Worm (Caenorhabditis elegans): ENCODE data around the gene ZC204.12.

- no peak for TF ChIP-seq ama-1 (optimal IDR thresholded peaks at IDR 0.05)
- no peak for TF ChIP-seq ztf-4 (tag; optimal IDR thresholded peaks at IDR 0.05)
- no peak for TF ChIP-seq lir-3 (tag; optimal IDR thresholded peaks at IDR 0.05; ENCODE audit: poor library complexity)
- no peak for TF ChIP-seq nhr-77 (tag; optimal IDR thresholded peaks at IDR 0.05)
- TF ChIP-seq ceh-63 (GFP tag; optimal IDR thresholded peaks at IDR 0.05): no peak
- TF ChIP-seq nhr-11 (tag; optimal IDR thresholded peaks at IDR 0.05): no peak
- no peak for TF ChIP-seq lin-39 (tag; optimal IDR thresholded peaks at IDR 0.05)
- no peak for TF ChIP-seq egl-13 (tag; optimal IDR thresholded peaks at IDR 0.05)
Observed at ce11 chrII:1688813-1689212, 31.7 kb upstream of the ZC204.12 start, which contains the start of the genes fbxb-18 and fbxb-19.

Data from whole organism, L1 larva.